Fruit fly (Drosophila melanogaster) whole organism, embryonic: ENCODE data around the gene mld.

Experiments
- Adf1 ChIP-seq: fragments of 200-800 bp; sonication (Bioruptor generic); IDR thresholded peaks from 2 replicates; pipeline ENCODE4 v1.3.6; 2022; ENCODE audit warnings: missing biosample characterization, missing genetic modification characterization
- CG10321 ChIP-seq: fragments of 200-800 bp; sonication (Bioruptor generic); IDR thresholded peaks from 2 replicates; pipeline ENCODE4 v1.3.6; 2022; ENCODE audit warnings: missing biosample characterization, missing genetic modification characterization
- CG11560 ChIP-seq: fragments of 200-800 bp; sonication (Bioruptor generic); IDR thresholded peaks from 3 replicates; pipeline ENCODE4 v1.3.6; 2022; ENCODE audit warnings: missing biosample characterization, missing genetic modification characterization
- CG15269 ChIP-seq: fragments of 200-800 bp; sonication (Bioruptor generic); optimal IDR thresholded peaks from 2 replicates; lab custom pipeline; 2018; ENCODE audit warnings: missing biosample characterization, mild to moderate bottlenecking, missing genetic modification characterization, moderate library complexity
- CG15514 ChIP-seq: fragments of 200-800 bp; sonication (Bioruptor generic); optimal IDR thresholded peaks from 3 replicates; lab custom pipeline; 2017; ENCODE audit warnings: missing biosample characterization, missing genetic modification characterization, mild to moderate bottlenecking, moderate library complexity, missing genetic modification reagents
- CG18599 ChIP-seq: fragments of 200-800 bp; sonication (Bioruptor generic); optimal IDR thresholded peaks from 3 replicates; lab custom pipeline; 2017; ENCODE audit warnings: missing biosample characterization, missing genetic modification characterization, mild to moderate bottlenecking, moderate library complexity, missing genetic modification reagents
- CG2116 ChIP-seq: fragments of 200-800 bp; sonication (Bioruptor generic); optimal IDR thresholded peaks from 3 replicates; lab custom pipeline; 2018; ENCODE audit warnings: missing biosample characterization, mild to moderate bottlenecking, missing genetic modification characterization
- CG3163 ChIP-seq: fragments of 200-800 bp; sonication (Bioruptor generic); optimal IDR thresholded peaks from 3 replicates; lab custom pipeline; 2016; ENCODE audit warnings: missing biosample characterization, missing genetic modification characterization
- CG34422 ChIP-seq: fragments of 200-800 bp; sonication (Bioruptor generic); IDR thresholded peaks from 3 replicates; pipeline ENCODE4 v1.3.6; 2022; ENCODE audit warnings: missing biosample characterization, missing genetic modification characterization
- CG3838 ChIP-seq: fragments of 200-800 bp; sonication (Bioruptor generic); optimal IDR thresholded peaks from 3 replicates; lab custom pipeline; 2016; ENCODE audit warnings: missing biosample characterization, missing genetic modification characterization
- CG4360 ChIP-seq: fragments of 200-800 bp; sonication (Bioruptor generic); IDR thresholded peaks from 2 replicates; pipeline ENCODE4 v1.3.6; 2022; ENCODE audit warnings: missing biosample characterization, missing genetic modification characterization
- CG7987 ChIP-seq: fragments of 200-800 bp; sonication (Bioruptor generic); optimal IDR thresholded peaks from 2 replicates; lab custom pipeline; 2018; ENCODE audit warnings: missing biosample characterization, mild to moderate bottlenecking, missing genetic modification characterization, moderate library complexity
- CG8924 ChIP-seq: fragments of 200-800 bp; optimal IDR thresholded peaks from 3 replicates; lab custom pipeline; 2019; ENCODE audit warnings: missing biosample characterization, mild to moderate bottlenecking, missing genetic modification characterization, moderate library complexity
- CHES-1-like ChIP-seq: fragments of 200-800 bp; sonication (Bioruptor generic); optimal IDR thresholded peaks from 2 replicates; lab custom pipeline; 2016; ENCODE audit warnings: missing biosample characterization, missing genetic modification characterization
- D ChIP-seq, 2 experiments: fragments of 200-800 bp in 1 of 2; fragments of >200 bp in 1 of 2; sonication (Bioruptor generic) in 1 of 2; optimal IDR thresholded peaks; 2 replicates in 1 of 2; 3 replicates in 1 of 2; lab custom pipeline; 2017; ENCODE audit warnings: mild to moderate bottlenecking in 1 of 2, missing biosample characterization in 1 of 2, missing genetic modification characterization in 1 of 2, missing genetic modification reagents in 1 of 2
- Dref ChIP-seq: fragments of 200-800 bp; sonication (Bioruptor generic); IDR thresholded peaks from 2 replicates; pipeline ENCODE4 v1.3.6; 2022; ENCODE audit warnings: missing biosample characterization, missing genetic modification characterization
- ERR ChIP-seq: fragments of 200-800 bp; sonication (Bioruptor generic); optimal IDR thresholded peaks from 2 replicates; lab custom pipeline; 2016; ENCODE audit warnings: missing biosample characterization, missing genetic modification characterization
- Gsc ChIP-seq: fragments of 200-800 bp; sonication (Bioruptor generic); IDR thresholded peaks from 2 replicates; pipeline ENCODE4 v1.3.6; 2022; ENCODE audit warnings: missing biosample characterization, missing genetic modification characterization
- HmgZ ChIP-seq: fragments of 200-800 bp; sonication (Bioruptor generic); optimal IDR thresholded peaks from 2 replicates; lab custom pipeline; 2018; ENCODE audit warnings: missing biosample characterization, mild to moderate bottlenecking, missing genetic modification characterization
- Kr ChIP-seq: fragments of 200-800 bp; sonication (Bioruptor generic); optimal IDR thresholded peaks from 2 replicates; lab custom pipeline; 2017; ENCODE audit warnings: missing biosample characterization, mild to moderate bottlenecking, missing genetic modification characterization
- MESR4 ChIP-seq: fragments of 200-800 bp; sonication (Bioruptor generic); optimal IDR thresholded peaks from 2 replicates; lab custom pipeline; 2018; ENCODE audit warnings: missing biosample characterization, mild to moderate bottlenecking, missing genetic modification characterization, moderate library complexity
- Max ChIP-seq: fragments of 200-800 bp; sonication (Bioruptor generic); optimal IDR thresholded peaks from 2 replicates; lab custom pipeline; 2016; ENCODE audit warnings: missing biosample characterization, mild to moderate bottlenecking, missing genetic modification characterization
- NC2α ChIP-seq: fragments of 200-800 bp; sonication (Bioruptor generic); optimal IDR thresholded peaks from 2 replicates; lab custom pipeline; 2016; ENCODE audit warnings: missing biosample characterization, missing genetic modification characterization
- NC2β ChIP-seq: fragments of 200-800 bp; sonication (Bioruptor generic); optimal IDR thresholded peaks from 2 replicates; lab custom pipeline; 2016; ENCODE audit warnings: missing biosample characterization, missing genetic modification characterization
- Nf-YB ChIP-seq: fragments of 200-800 bp; sonication (Bioruptor generic); optimal IDR thresholded peaks from 3 replicates; lab custom pipeline; 2019; ENCODE audit warnings: missing biosample characterization, mild to moderate bottlenecking, missing genetic modification characterization, moderate library complexity
- Opbp ChIP-seq: fragments of 200-800 bp; sonication (Bioruptor generic); IDR thresholded peaks from 3 replicates; pipeline ENCODE4 v1.3.6; 2022; ENCODE audit warnings: missing biosample characterization, missing genetic modification characterization; ENCODE audit not compliant: partially characterized antibody
- Pdp1 ChIP-seq, 2 experiments: fragments of 200-800 bp; sonication (Bioruptor generic); optimal IDR thresholded peaks; 3 replicates each; lab custom pipeline; 2016; ENCODE audit warnings: missing biosample characterization in 2 of 2, missing genetic modification characterization in 2 of 2, mild to moderate bottlenecking in 1 of 2, moderate library complexity in 1 of 2
- Scr ChIP-seq: fragments of 200-800 bp; sonication (Bioruptor generic); IDR thresholded peaks from 2 replicates; pipeline ENCODE4 v1.3.6; 2022; ENCODE audit warnings: missing biosample characterization, missing genetic modification characterization; ENCODE audit not compliant: partially characterized antibody
- Sry-δ ChIP-seq: fragments of 200-800 bp; sonication (Bioruptor generic); optimal IDR thresholded peaks from 2 replicates; lab custom pipeline; 2016; ENCODE audit warnings: missing biosample characterization, missing genetic modification characterization
- Xrp1 ChIP-seq: fragments of 200-800 bp; sonication (Bioruptor generic); IDR thresholded peaks from 2 replicates; pipeline ENCODE4 v1.3.6; 2022; ENCODE audit warnings: missing biosample characterization, missing genetic modification characterization
- amos ChIP-seq: fragments of 200-800 bp; sonication (Bioruptor generic); IDR thresholded peaks from 2 replicates; pipeline ENCODE4 v1.3.6; 2022; ENCODE audit warnings: missing biosample characterization, missing genetic modification characterization; ENCODE audit not compliant: partially characterized antibody
- caup ChIP-seq: fragments of 200-800 bp; sonication (Bioruptor generic); optimal IDR thresholded peaks from 3 replicates; lab custom pipeline; 2017; ENCODE audit warnings: missing biosample characterization, mild to moderate bottlenecking, missing genetic modification characterization, moderate library complexity; ENCODE audit not compliant: severe bottlenecking
- chinmo ChIP-seq: fragments of 200-800 bp; sonication (Bioruptor generic); IDR thresholded peaks from 4 replicates; pipeline ENCODE4 v1.3.6; 2022; ENCODE audit warnings: missing biosample characterization, missing genetic modification characterization; ENCODE audit not compliant: partially characterized antibody
- gfzf ChIP-seq: fragments of 200-800 bp; sonication (Bioruptor generic); optimal IDR thresholded peaks from 2 replicates; lab custom pipeline; 2016; ENCODE audit warnings: missing biosample characterization, mild to moderate bottlenecking, missing genetic modification characterization, moderate library complexity
- hbn ChIP-seq: fragments of 200-800 bp; sonication (Bioruptor generic); IDR thresholded peaks from 2 replicates; pipeline ENCODE4 v1.3.6; 2022; ENCODE audit warnings: missing biosample characterization, missing genetic modification characterization; ENCODE audit not compliant: partially characterized antibody
- her ChIP-seq: fragments of 200-800 bp; sonication (Bioruptor generic); optimal IDR thresholded peaks from 2 replicates; lab custom pipeline; 2016; ENCODE audit warnings: missing biosample characterization, missing genetic modification characterization
- hkb ChIP-seq, 2 experiments: fragments of 200-800 bp in 1 of 2; fragments of >200 bp in 1 of 2; sonication (Bioruptor generic) in 1 of 2; IDR thresholded peaks in 1 of 2; optimal IDR thresholded peaks in 1 of 2; 2 replicates each; pipeline versions ENCODE4 v1.3.6 to Lab custom; 2017 to 2022; ENCODE audit warnings: missing biosample characterization in 1 of 2, missing genetic modification characterization in 1 of 2
- ind ChIP-seq: fragments of 200-800 bp; sonication (Bioruptor generic); optimal IDR thresholded peaks from 3 replicates; lab custom pipeline; 2016; ENCODE audit warnings: missing biosample characterization, missing genetic modification characterization
- kah ChIP-seq: fragments of 200-800 bp; sonication (Bioruptor generic); optimal IDR thresholded peaks from 2 replicates; lab custom pipeline; 2018; ENCODE audit warnings: missing biosample characterization, mild to moderate bottlenecking, missing genetic modification characterization
- lilli ChIP-seq: fragments of 200-800 bp; sonication (Bioruptor generic); optimal IDR thresholded peaks from 3 replicates; lab custom pipeline; 2016; ENCODE audit warnings: missing biosample characterization, missing genetic modification characterization
- otp ChIP-seq: fragments of 200-800 bp; sonication (Bioruptor generic); IDR thresholded peaks from 3 replicates; pipeline ENCODE4, ENCODE4 v1.3.6; 2022; ENCODE audit warnings: missing biosample characterization, missing genetic modification characterization
- slbo ChIP-seq: fragments of 200-800 bp; sonication (Bioruptor generic); IDR thresholded peaks from 2 replicates; pipeline ENCODE4 v1.3.6; 2022; ENCODE audit warnings: missing biosample characterization, missing genetic modification characterization
- stwl ChIP-seq: fragments of 200-800 bp; sonication (Bioruptor generic); optimal IDR thresholded peaks from 3 replicates; lab custom pipeline; 2018; ENCODE audit warnings: missing biosample characterization, mild to moderate bottlenecking, missing genetic modification characterization, moderate library complexity
- tgo ChIP-seq: fragments of 200-800 bp; sonication (Bioruptor generic); IDR thresholded peaks from 3 replicates; pipeline ENCODE4 v1.3.6; 2022; ENCODE audit warnings: missing biosample characterization, missing genetic modification characterization
- ttk ChIP-seq: fragments of 200-800 bp; sonication (Bioruptor generic); IDR thresholded peaks from 2 replicates; pipeline ENCODE4 v2.1.2; 2022; ENCODE audit warnings: missing biosample characterization, missing genetic modification characterization
- vvl ChIP-seq: fragments of 200-800 bp; sonication (Bioruptor generic); IDR thresholded peaks from 2 replicates; pipeline ENCODE4 v1.3.6; 2022; ENCODE audit warnings: missing biosample characterization, missing genetic modification characterization

The mld gene

DNA sequence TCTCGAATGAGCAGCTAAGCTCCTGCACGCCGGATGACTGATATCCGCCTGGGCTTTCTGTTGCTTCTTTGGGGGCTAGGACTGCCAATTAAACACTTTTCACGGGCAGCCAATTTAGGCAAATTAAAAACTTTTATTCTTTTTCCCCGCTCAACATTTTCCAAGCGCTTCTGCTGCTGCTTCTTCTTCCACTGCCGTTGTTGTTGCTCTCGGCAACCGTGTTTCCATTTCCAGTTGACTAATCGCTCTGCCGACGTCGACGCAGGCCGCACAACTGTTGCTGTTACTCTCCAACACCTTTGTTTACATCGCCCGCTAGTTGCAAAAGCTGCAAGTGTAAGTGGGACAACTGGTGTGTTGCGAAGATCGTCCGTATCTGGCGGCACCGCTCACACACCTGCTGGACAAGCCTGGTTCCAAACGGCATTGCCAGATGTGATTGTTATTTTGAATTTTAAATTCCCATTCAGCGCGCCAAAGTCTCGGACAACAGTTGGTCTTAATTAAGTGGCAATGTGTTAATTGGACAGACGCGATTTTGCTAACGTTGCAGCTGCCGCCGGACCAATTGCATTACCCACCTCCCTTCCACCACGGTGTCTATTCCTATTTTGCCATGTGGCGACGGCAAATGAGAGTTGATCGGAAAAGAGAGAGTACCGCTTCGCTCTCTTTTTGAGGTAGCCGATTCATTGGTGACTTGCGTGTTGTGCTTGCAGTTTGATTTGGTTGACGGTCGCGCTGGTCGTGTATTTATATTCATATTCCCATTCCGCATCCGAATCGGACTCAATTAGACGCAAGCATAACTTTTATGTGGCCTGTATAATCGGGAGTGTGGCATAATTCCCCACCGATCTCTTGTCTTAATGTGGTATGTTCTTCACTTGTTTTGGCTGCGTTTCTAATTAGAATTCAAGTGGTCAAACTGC, 44.7 kb downstream of the mld start, which contains the start of gene Wsck (continued):
- TF ChIP-seq CG18599 (GFP tag; lab: Kevin White, UChicago) (no peak), CG3838 (GFP tag; lab: Kevin White, UChicago) (peak; percentile 67), NC2α (GFP tag; lab: Kevin White, UChicago) (no peak), Opbp (GFP tag; lab: Robert Waterston, UW) (peak; percentile 58; the same call in 1 of the 3 replicates), hbn (GFP tag; lab: Robert Waterston, UW) (peak; percentile 35; the same call in 1 of the 2 replicates), hkb (optimal IDR thresholded peaks at IDR 0.05; lab: Kevin White, UChicago) (no peak), hkb (GFP tag; IDR thresholded peaks at IDR 0.05; lab: Robert Waterston, UW) (no peak), slbo (0 out of 2 replicates have a peak, but pooled peaks have one; percentile 11), Sry-δ (peak; percentile 5), otp (GFP tag; lab: Robert Waterston, UW) (peak; percentile 72; the same call in 1 of the 3 replicates), MESR4 (GFP tag; lab: Kevin White, UChicago) (peak; percentile 20), CG34422 (GFP tag; lab: Robert Waterston, UW) (peak; percentile 73; the same call in 2 of the 3 replicates), CG15514 (GFP tag; lab: Kevin White, UChicago) (peak; percentile 56), ind (GFP tag; lab: Kevin White, UChicago) (no peak), CG10321 (GFP tag; lab: Robert Waterston, UW) (peak; percentile 99), ttk (no peak), Pdp1 (GFP tag; optimal IDR thresholded peaks at IDR 0.05; lab: Kevin White, UChicago) (peak in 1 of 2 experiments; percentile 20), Scr (GFP tag; lab: Robert Waterston, UW) (peak; percentile 36; the same call in 1 of the 2 replicates), lilli (GFP tag; lab: Kevin White, UChicago) (no peak), amos (peak; percentile 41; the same call in 1 of the 2 replicates), Nf-YB (GFP tag; lab: Kevin White, UChicago) (peak; percentile 53), Max (GFP tag; lab: Kevin White, UChicago) (peak; percentile 23), Dref (GFP tag; lab: Robert Waterston, UW) (0 out of 2 replicates have a peak, but pooled peaks have one; percentile 24), vvl (GFP tag; lab: Robert Waterston, UW) (peak; percentile 65; the same call in 1 of the 2 replicates), CG7987 (GFP tag; lab: Kevin White, UChicago) (peak; percentile 22), chinmo (GFP tag; lab: Robert Waterston, UW) (peak; percentile 60; the same call in 1 of the 4 replicates), CG15269 (tag; lab: Kevin White, UChicago) (no peak), ERR (no peak), caup (GFP tag; lab: Kevin White, UChicago) (peak; percentile 38), CG2116 (peak; percentile 40), gfzf (peak; percentile 9), Adf1 (GFP tag; lab: Robert Waterston, UW) (peak; percentile 99), her (GFP tag; lab: Kevin White, UChicago) (peak; percentile 33), NC2β (GFP tag; lab: Kevin White, UChicago) (peak; percentile 20), stwl (tag; lab: Kevin White, UChicago) (peak; percentile 51), CG8924 (tag; lab: Kevin White, UChicago) (peak; percentile 30), Gsc (no peak), CHES-1-like (GFP tag; lab: Kevin White, UChicago) (peak; percentile 74), Xrp1 (GFP tag; lab: Robert Waterston, UW) (0 out of 2 replicates have a peak, but pooled peaks have one; percentile 35), kah (GFP tag; lab: Kevin White, UChicago) (peak; percentile 62), D (optimal IDR thresholded peaks at IDR 0.05; lab: Kevin White, UChicago) (peak; percentile 49), D (GFP tag; optimal IDR thresholded peaks at IDR 0.05; lab: Kevin White, UChicago) (no peak), CG11560 (tag; lab: Robert Waterston, UW) (no peak), CG3163 (GFP tag; lab: Kevin White, UChicago) (peak; percentile 4), HmgZ (tag; lab: Kevin White, UChicago) (peak; percentile 47), tgo (GFP tag; lab: Robert Waterston, UW) (no peak), Kr (GFP tag; lab: Kevin White, UChicago) (no peak), CG4360 (GFP tag; lab: Robert Waterston, UW) (peak; percentile 90)
